Fruit fly (Drosophila melanogaster) whole organism, larva: ENCODE measurements around the gene CG34316.

Experiments used
- noc ChIP-seq: fragments of 200-800 bp; sonication (Bioruptor generic); optimal IDR thresholded peaks from 3 replicates; lab custom pipeline; 2019; ENCODE audit warnings: missing biosample characterization, mild to moderate bottlenecking, missing genetic modification characterization, moderate library complexity

Gene CG34316

dm6 chr3R:15231635-15232138, 1.3 kb downstream of the CG34316 start:
- no peak for TF ChIP-seq noc (tag; lab: Kevin White, UChicago)

- no peak for TF ChIP-seq noc (tag; lab: Kevin White, UChicago)
These were observed 12.0 kb downstream of the CG34316 start, which contains the start of the genes tefu and Hsc70-4 for dm6 chr3R:15242186-15243045. Gene tefu (minus strand): TSS chr3R:15242236. Gene Hsc70-4 (plus strand): TSS chr3R:15242687.

dm6 chr3R:15243046-15243356, 12.6 kb downstream of the CG34316 start:
- no peak for TF ChIP-seq noc (tag; lab: Kevin White, UChicago)

dm6 chr3R:15243452-15243851, 13.1 kb downstream of the CG34316 start:
- no peak for TF ChIP-seq noc (tag; lab: Kevin White, UChicago)

- TF ChIP-seq noc (tag; lab: Kevin White, UChicago): peak; percentile 6
These were observed 16.2 kb downstream of the CG34316 start for dm6 chr3R:15246601-15247000.

- no peak for TF ChIP-seq noc (tag; lab: Kevin White, UChicago)
These were observed 18.7 kb downstream of the CG34316 start, which contains the start of gene Amt for dm6 chr3R:15249037-15249436. Gene Amt (minus strand): TSS chr3R:15249137.

dm6 chr3R:15249735-15250134, 19.4 kb downstream of the CG34316 start, which contains the start of gene CG42404:
Gene CG42404 (plus strand): TSS chr3R:15250094.
- no peak for TF ChIP-seq noc (tag; lab: Kevin White, UChicago)

dm6 chr3R:15250454-15250853, 20.1 kb downstream of the CG34316 start:
- TF ChIP-seq noc (tag; lab: Kevin White, UChicago): no peak

- no peak for TF ChIP-seq noc (tag; lab: Kevin White, UChicago)
These were observed 32.6 kb downstream of the CG34316 start, which contains the start of the genes eIF2gamma and Set for dm6 chr3R:15262710-15263672. Gene eIF2gamma (minus strand): TSS chr3R:15263458. Gene Set (plus strand): TSS chr3R:15263552.

dm6 chr3R:15263946-15264345, 33.6 kb downstream of the CG34316 start:
- TF ChIP-seq noc (tag; lab: Kevin White, UChicago): no peak

- peak; percentile 14 for TF ChIP-seq noc (tag; lab: Kevin White, UChicago)
These were observed 35.1 kb downstream of the CG34316 start, which contains the start of gene ATPsynO for dm6 chr3R:15265406-15266040. Gene ATPsynO (plus strand): TSS chr3R:15265591.

- TF ChIP-seq noc (tag; lab: Kevin White, UChicago): no peak
These were observed 38.0 kb downstream of the CG34316 start, which contains the start of the genes CG14864 and Zip88E for dm6 chr3R:15268426-15268825. Gene CG14864 (minus strand): TSS chr3R:15268538. Gene Zip88E (plus strand): TSS chr3R:15268662.

- TF ChIP-seq noc (tag; lab: Kevin White, UChicago): no peak
These were observed 38.5 kb downstream of the CG34316 start for dm6 chr3R:15268856-15269255.

- peak; percentile 98 for TF ChIP-seq noc (tag; lab: Kevin White, UChicago)
These were observed 44.8 kb downstream of the CG34316 start, which contains the start of the genes Cp190 and CG4338 for dm6 chr3R:15275158-15275623. Gene Cp190 (minus strand): TSS chr3R:15275241. Gene CG4338 (plus strand): TSS chr3R:15275522.
